Worm (Caenorhabditis elegans) whole organism, late embryonic: Measurements from ENCODE around the gene cfp-1.

Experiments
- C38D4.7 ChIP-seq: fragments of 200-800 bp; sonication (Bioruptor generic); optimal IDR thresholded peaks from 2 replicates; lab custom pipeline; 2018; ENCODE audit warnings: mild to moderate bottlenecking, missing genetic modification characterization, moderate library complexity, missing compliant biosample characterization
- F13H6.1 ChIP-seq: sonication (generic microtip); optimal IDR thresholded peaks from 2 replicates; lab custom pipeline; 2016; ENCODE audit warnings: missing genetic modification characterization, missing compliant biosample characterization
- T23F11.4 ChIP-seq: fragments of 200-800 bp; sonication (Bioruptor generic); optimal IDR thresholded peaks from 2 replicates; lab custom pipeline; 2018; ENCODE audit warnings: mild to moderate bottlenecking, missing genetic modification characterization, missing compliant biosample characterization
- ama-1 ChIP-seq: fragments of 150-350 bp; optimal IDR thresholded peaks from 2 replicates; lab custom pipeline; 2014
- ceh-19 ChIP-seq: fragments of 200-800 bp; sonication (Bioruptor generic); optimal IDR thresholded peaks from 2 replicates; lab custom pipeline; 2018; ENCODE audit warnings: mild to moderate bottlenecking, missing genetic modification characterization, missing compliant biosample characterization
- ceh-22 ChIP-seq: sonication (generic microtip); optimal IDR thresholded peaks from 2 replicates; lab custom pipeline; 2017; ENCODE audit warnings: missing biosample characterization, missing genetic modification characterization
- ceh-31 ChIP-seq: sonication (generic microtip); optimal IDR thresholded peaks from 2 replicates; lab custom pipeline; 2016; ENCODE audit warnings: missing genetic modification characterization, missing compliant biosample characterization
- ceh-48 ChIP-seq: sonication (generic microtip); optimal IDR thresholded peaks from 2 replicates; lab custom pipeline; 2016; ENCODE audit warnings: missing genetic modification characterization, inconsistent platforms, missing compliant biosample characterization
- che-1 ChIP-seq: sonication (generic microtip); optimal IDR thresholded peaks from 2 replicates; lab custom pipeline; 2016; ENCODE audit warnings: mild to moderate bottlenecking, missing genetic modification characterization, missing compliant biosample characterization
- dve-1 ChIP-seq: sonication (generic microtip); optimal IDR thresholded peaks from 2 replicates; lab custom pipeline; 2017; ENCODE audit warnings: antibody characterized with exemption, mild to moderate bottlenecking, missing genetic modification characterization, missing compliant biosample characterization
- eyg-1 ChIP-seq: sonication (generic microtip); optimal IDR thresholded peaks from 2 replicates; lab custom pipeline; 2016; ENCODE audit warnings: missing genotype, missing genetic modification characterization, missing compliant biosample characterization
- fkh-10 ChIP-seq: fragments of 150-350 bp; optimal IDR thresholded peaks from 2 replicates; lab custom pipeline; 2014; ENCODE audit warnings: missing biosample characterization, missing genetic modification reagents, missing genetic modification characterization
- fkh-6 ChIP-seq: sonication (generic microtip); optimal IDR thresholded peaks from 2 replicates; lab custom pipeline; 2016; ENCODE audit warnings: missing genetic modification characterization, missing compliant biosample characterization
- gmeb-2 ChIP-seq: sonication (generic microtip); optimal IDR thresholded peaks from 2 replicates; lab custom pipeline; 2016; ENCODE audit warnings: missing genetic modification characterization, inconsistent platforms, missing compliant biosample characterization
- hlh-13 ChIP-seq: fragments of 200-800 bp; sonication (Bioruptor generic); optimal IDR thresholded peaks from 2 replicates; lab custom pipeline; 2018; ENCODE audit warnings: mild to moderate bottlenecking, missing genetic modification characterization, missing compliant biosample characterization
- hlh-15 ChIP-seq: sonication (generic microtip); optimal IDR thresholded peaks from 2 replicates; lab custom pipeline; 2016; ENCODE audit warnings: missing genetic modification characterization, missing compliant biosample characterization
- hlh-6 ChIP-seq: sonication (generic microtip); optimal IDR thresholded peaks from 2 replicates; lab custom pipeline; 2016; ENCODE audit warnings: missing genotype, missing genetic modification characterization, missing compliant biosample characterization
- hlh-8 ChIP-seq: sonication (generic microtip); optimal IDR thresholded peaks from 2 replicates; lab custom pipeline; 2016; ENCODE audit warnings: missing genotype, missing genetic modification characterization, missing compliant biosample characterization
- lim-6 ChIP-seq: sonication (generic microtip); optimal IDR thresholded peaks from 2 replicates; lab custom pipeline; 2016; ENCODE audit warnings: missing genetic modification characterization, missing compliant biosample characterization
- lin-11 ChIP-seq: fragments of 200-800 bp; sonication (Bioruptor generic); optimal IDR thresholded peaks from 2 replicates; lab custom pipeline; 2018; ENCODE audit warnings: mild to moderate bottlenecking, missing genetic modification characterization, missing compliant biosample characterization
- mec-3 ChIP-seq: sonication (generic microtip); optimal IDR thresholded peaks from 2 replicates; lab custom pipeline; 2016; ENCODE audit warnings: borderline replicate concordance, missing genetic modification characterization, missing compliant biosample characterization
- nfya-1 ChIP-seq: sonication (generic microtip); optimal IDR thresholded peaks from 2 replicates; lab custom pipeline; 2017; ENCODE audit warnings: missing genetic modification characterization, mild to moderate bottlenecking, missing compliant biosample characterization, antibody characterized with exemption, moderate library complexity
- npax-4 ChIP-seq: sonication (generic microtip); optimal IDR thresholded peaks from 2 replicates; lab custom pipeline; 2016; ENCODE audit warnings: missing genetic modification characterization, missing compliant biosample characterization
- pat-9 ChIP-seq: fragments of 200-800 bp; sonication (Bioruptor generic); optimal IDR thresholded peaks from 2 replicates; lab custom pipeline; 2018; ENCODE audit warnings: mild to moderate bottlenecking, missing genetic modification characterization, moderate library complexity, missing compliant biosample characterization
- pha-2 ChIP-seq: sonication (generic microtip); optimal IDR thresholded peaks from 2 replicates; lab custom pipeline; 2017; ENCODE audit warnings: mild to moderate bottlenecking, missing genetic modification characterization, missing compliant biosample characterization
- pros-1 ChIP-seq: fragments of 150-350 bp; optimal IDR thresholded peaks from 2 replicates; lab custom pipeline; 2014; ENCODE audit warnings: missing biosample characterization, missing genetic modification reagents, missing genetic modification characterization
- ref-2 ChIP-seq: sonication (generic microtip); optimal IDR thresholded peaks from 2 replicates; lab custom pipeline; 2016; ENCODE audit warnings: missing genetic modification characterization, missing compliant biosample characterization
- tbx-2 ChIP-seq: sonication (generic microtip); optimal IDR thresholded peaks from 2 replicates; lab custom pipeline; 2016; ENCODE audit warnings: missing genetic modification characterization, missing compliant biosample characterization
- tbx-7 ChIP-seq: sonication (generic microtip); optimal IDR thresholded peaks from 2 replicates; lab custom pipeline; 2016; ENCODE audit warnings: missing genotype, missing genetic modification characterization, missing compliant biosample characterization
- unc-55 ChIP-seq: sonication (generic microtip); optimal IDR thresholded peaks from 2 replicates; lab custom pipeline; 2017; ENCODE audit warnings: missing biosample characterization, missing genetic modification reagents, missing genetic modification characterization
- unc-86 ChIP-seq: sonication (generic microtip); optimal IDR thresholded peaks from 2 replicates; lab custom pipeline; 2016; ENCODE audit warnings: missing genetic modification characterization, missing compliant biosample characterization
- ztf-16 ChIP-seq: sonication (generic microtip); optimal IDR thresholded peaks from 2 replicates; lab custom pipeline; 2017; ENCODE audit warnings: missing genetic modification characterization, missing compliant biosample characterization

Gene cfp-1

DNA sequence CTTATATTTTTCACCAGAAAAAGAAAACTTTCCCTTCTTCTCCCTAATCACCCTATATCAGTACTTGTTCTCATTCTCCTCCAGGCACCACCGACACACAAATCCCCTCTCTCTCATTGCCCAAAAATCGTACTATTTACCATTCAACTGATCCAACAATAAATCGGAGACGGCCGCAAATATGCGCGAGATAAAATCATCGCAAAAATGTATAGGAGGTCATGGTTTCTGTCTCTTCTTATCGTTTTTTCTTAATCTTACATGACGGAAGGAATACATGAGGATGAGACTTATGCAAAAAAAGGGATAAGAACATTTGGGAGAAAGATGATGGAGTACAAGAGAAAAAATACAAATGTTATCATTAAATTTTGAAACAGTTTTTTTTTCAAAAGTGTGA lies 9.2 kb downstream of the cfp-1 start:
- no peak for TF ChIP-seq pha-2 (tag; lab: Kevin White, UChicago)
- no peak for TF ChIP-seq ceh-22 (tag; lab: Kevin White, UChicago)
- TF ChIP-seq nfya-1 (tag; lab: Kevin White, UChicago) = no peak
- no peak for TF ChIP-seq hlh-8 (tag; lab: Kevin White, UChicago)

DNA sequence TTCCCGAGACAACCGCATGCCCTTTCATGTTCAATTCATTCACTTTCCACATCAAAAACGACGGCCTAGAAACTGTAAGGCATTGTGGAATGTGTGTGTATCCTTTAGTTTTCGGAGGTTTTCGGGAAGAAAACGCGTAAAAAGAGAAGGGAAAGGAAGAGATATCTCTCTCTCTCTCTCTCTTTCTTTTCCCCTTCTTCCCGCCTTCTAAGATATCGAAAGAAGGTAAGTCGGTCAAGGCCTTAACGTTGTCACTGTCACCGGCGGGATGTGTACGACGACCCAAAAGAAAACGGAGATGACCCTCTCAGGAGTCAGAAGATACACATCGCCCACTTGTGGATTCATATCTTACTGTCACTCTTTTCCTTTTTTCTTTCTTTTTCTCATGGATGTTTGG lies 12.5 kb downstream of the cfp-1 start:
- TF ChIP-seq fkh-10 (GFP tag; lab: Kevin White, UChicago) (no peak), ztf-16 (tag; lab: Kevin White, UChicago) (no peak), hlh-13 (GFP tag; lab: Kevin White, UChicago) (no peak), pat-9 (tag; lab: Kevin White, UChicago) (no peak), ceh-48 (no peak), C38D4.7 (no peak), npax-4 (tag; lab: Kevin White, UChicago) (no peak), hlh-8 (tag; lab: Kevin White, UChicago) (no peak), ceh-31 (tag; lab: Kevin White, UChicago) (no peak), ama-1 (lab: Kevin White, UChicago) (no peak), fkh-6 (tag; lab: Kevin White, UChicago) (no peak), gmeb-2 (tag; lab: Kevin White, UChicago) (no peak), T23F11.4 (no peak), hlh-15 (tag; lab: Kevin White, UChicago) (no peak), ref-2 (tag; lab: Kevin White, UChicago) (no peak), ceh-19 (no peak)

- TF ChIP-seq tbx-7 (tag; lab: Kevin White, UChicago) (no peak), unc-86 (tag; lab: Kevin White, UChicago) (no peak), mec-3 (tag; lab: Kevin White, UChicago) (no peak), dve-1 (tag; lab: Kevin White, UChicago) (no peak), pros-1 (tag; lab: Kevin White, UChicago) (no peak), che-1 (no peak), fkh-10 (GFP tag; lab: Kevin White, UChicago) (no peak), eyg-1 (tag; lab: Kevin White, UChicago) (no peak)
These were observed 14.0 kb downstream of the cfp-1 start, which contains the start of gene noah-2 for ce11 chrIV:14091242-14091641. Gene noah-2, plus strand, starts transcription at chrIV:14091254.

DNA sequence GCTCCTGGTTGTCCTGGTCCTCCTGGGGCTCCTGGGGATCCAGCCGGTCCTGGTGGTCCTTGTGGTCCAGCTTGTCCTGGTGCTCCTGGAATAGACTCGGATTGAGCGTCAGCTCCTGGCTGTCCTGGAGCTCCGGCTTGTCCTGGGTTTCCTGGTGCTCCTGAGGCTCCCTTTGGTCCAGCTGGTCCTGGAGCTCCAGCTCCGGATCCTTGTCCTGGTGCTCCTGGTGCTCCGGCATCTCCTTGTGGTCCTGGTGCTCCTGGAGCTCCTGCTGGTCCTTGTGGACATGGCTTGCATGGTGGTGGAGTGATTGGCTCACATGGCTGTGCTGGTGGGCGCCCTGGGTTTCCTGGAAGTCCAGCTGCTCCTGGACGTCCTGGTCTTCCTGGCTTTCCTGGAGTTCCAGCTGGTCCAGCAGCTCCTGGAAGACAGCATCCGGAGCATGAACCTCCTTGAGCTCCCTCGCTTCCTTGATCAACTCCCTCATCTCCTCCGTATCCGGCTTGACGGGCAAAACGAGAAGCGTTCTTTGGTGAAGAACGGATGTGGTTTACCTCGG lies 21.4 kb downstream of the cfp-1 start:
- no peak for TF ChIP-seq hlh-6 (tag; lab: Kevin White, UChicago)
- no peak for TF ChIP-seq lim-6 (tag; lab: Kevin White, UChicago)
- TF ChIP-seq dve-1 (tag; lab: Kevin White, UChicago) = no peak
- peak; percentile 21 for TF ChIP-seq mec-3 (tag; lab: Kevin White, UChicago)
- TF ChIP-seq F13H6.1 = no peak

DNA sequence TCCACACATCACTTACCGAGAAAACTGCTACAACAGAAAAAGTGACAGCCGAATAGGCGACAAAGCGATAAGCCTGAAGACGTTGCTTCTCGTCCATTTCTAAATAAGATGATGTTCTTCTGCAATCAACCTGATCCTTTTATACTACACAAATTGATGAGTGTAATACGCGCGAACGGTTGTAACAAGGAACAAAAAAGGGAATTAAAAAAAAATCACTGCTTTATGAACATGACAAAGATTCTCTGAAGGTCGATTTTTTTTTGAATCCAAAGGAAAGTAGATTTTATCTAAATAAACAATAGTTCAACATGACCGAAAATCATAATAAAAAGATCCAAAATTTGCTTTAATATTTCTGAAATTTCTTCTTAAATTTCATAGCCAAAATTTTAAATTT lies 22.0 kb downstream of the cfp-1 start, which contains the start of gene col-133:
Gene col-133 (minus strand): TSS at position 101 of the 400 bp plus-strand sequence.
- TF ChIP-seq tbx-2 (tag; lab: Kevin White, UChicago) = no peak
- TF ChIP-seq dve-1 (tag; lab: Kevin White, UChicago) = no peak
- no peak for TF ChIP-seq che-1
- no peak for TF ChIP-seq tbx-7 (tag; lab: Kevin White, UChicago)
- no peak for TF ChIP-seq unc-55 (GFP tag; lab: Kevin White, UChicago)
- TF ChIP-seq lin-11 (tag; lab: Kevin White, UChicago) = no peak
- TF ChIP-seq ref-2 (tag; lab: Kevin White, UChicago) = no peak
- TF ChIP-seq C38D4.7 = no peak
- TF ChIP-seq pha-2 (tag; lab: Kevin White, UChicago) = no peak
- no peak for TF ChIP-seq ceh-22 (tag; lab: Kevin White, UChicago)
